Worm (Caenorhabditis elegans) whole organism, young adult: ENCODE results near the gene T24B8.7.

ENCODE experiments used
- B0035.1 ChIP-seq: sonication (generic microtip); optimal IDR thresholded peaks from 2 replicates; lab custom pipeline; 2016; ENCODE audit warnings: missing genetic modification characterization, mild to moderate bottlenecking, missing compliant biosample characterization, missing genotype, missing genetic modification reagents
- B0261.1 ChIP-seq: sonication (generic microtip); optimal IDR thresholded peaks from 2 replicates; lab custom pipeline; 2016; ENCODE audit warnings: mild to moderate bottlenecking, missing genetic modification characterization, moderate library complexity, missing compliant biosample characterization
- C06A6.2 ChIP-seq: fragments of 200-800 bp; sonication (Bioruptor generic); conservative IDR thresholded peaks from 2 replicates; pipeline ENCODE4 v1.3.6; 2022; ENCODE audit warnings: missing genetic modification characterization, missing compliant biosample characterization
- F22D6.2 ChIP-seq: sonication (generic microtip); optimal IDR thresholded peaks from 2 replicates; lab custom pipeline; 2016; ENCODE audit warnings: mild to moderate bottlenecking, missing genetic modification characterization, missing compliant biosample characterization
- F49E8.2 ChIP-seq: sonication (generic microtip); optimal IDR thresholded peaks from 3 replicates; lab custom pipeline; 2017; ENCODE audit warnings: missing genetic modification characterization, mild to moderate bottlenecking, missing compliant biosample characterization, antibody characterized with exemption, moderate library complexity; ENCODE audit not compliant: insufficient read depth
- F52B5.7 ChIP-seq: sonication (generic microtip); optimal IDR thresholded peaks from 2 replicates; lab custom pipeline; 2016; ENCODE audit warnings: mild to moderate bottlenecking, missing genetic modification characterization, missing compliant biosample characterization
- K11D2.4 ChIP-seq: fragments of 200-800 bp; sonication (Bioruptor generic); IDR thresholded peaks from 2 replicates; pipeline ENCODE4 v1.3.6; 2022; ENCODE audit warnings: missing genetic modification reagents, missing genetic modification characterization, missing compliant biosample characterization
- Y53F4B.3 ChIP-seq: fragments of 200-800 bp; sonication (Bioruptor generic); IDR thresholded peaks from 2 replicates; pipeline ENCODE4 v1.3.6; 2022; ENCODE audit warnings: missing genetic modification reagents, missing genetic modification characterization, missing compliant biosample characterization
- Y56A3A.18 ChIP-seq: fragments of 200-800 bp; sonication (Bioruptor generic); IDR thresholded peaks from 2 replicates; pipeline ENCODE4 v1.3.6; 2022; ENCODE audit warnings: missing genetic modification reagents, missing genetic modification characterization, missing compliant biosample characterization
- Y67H2A.10 ChIP-seq: fragments of 200-800 bp; sonication (Bioruptor generic); conservative IDR thresholded peaks from 2 replicates; pipeline ENCODE4 v1.3.6; 2022; ENCODE audit warnings: missing genetic modification reagents, missing genetic modification characterization, missing compliant biosample characterization
- Y95B8A.8 ChIP-seq: fragments of 200-800 bp; sonication (Bioruptor generic); IDR thresholded peaks from 2 replicates; pipeline ENCODE4 v1.3.6; 2022; ENCODE audit warnings: missing genetic modification reagents, missing genetic modification characterization, missing compliant biosample characterization
- ZK185.1 ChIP-seq: sonication (generic microtip); optimal IDR thresholded peaks from 2 replicates; lab custom pipeline; 2016; ENCODE audit warnings: mild to moderate bottlenecking, missing genetic modification characterization, missing compliant biosample characterization; ENCODE audit not compliant: poor library complexity, severe bottlenecking
- athp-1 ChIP-seq: sonication (generic microtip); optimal IDR thresholded peaks from 2 replicates; lab custom pipeline; 2017; ENCODE audit warnings: mild to moderate bottlenecking, missing genetic modification characterization, missing compliant biosample characterization
- attf-5 ChIP-seq: fragments of 200-800 bp; sonication (Bioruptor generic); optimal IDR thresholded peaks from 2 replicates; lab custom pipeline; 2018; ENCODE audit warnings: mild to moderate bottlenecking, missing genetic modification characterization, missing compliant biosample characterization
- attf-6 ChIP-seq: fragments of 200-800 bp; sonication (Bioruptor generic); IDR thresholded peaks from 2 replicates; pipeline ENCODE4 v1.3.6; 2022; ENCODE audit warnings: missing genetic modification reagents, missing genetic modification characterization, missing compliant biosample characterization
- bed-1 ChIP-seq: fragments of 200-800 bp; sonication (Bioruptor generic); IDR thresholded peaks from 2 replicates; pipeline ENCODE4 v1.3.6; 2022; ENCODE audit warnings: missing genetic modification reagents, missing genetic modification characterization, missing compliant biosample characterization
- cebp-2 ChIP-seq: fragments of 200-800 bp; sonication (Bioruptor generic); IDR thresholded peaks from 2 replicates; pipeline ENCODE4 v1.3.6; 2022; ENCODE audit warnings: missing genetic modification characterization, missing compliant biosample characterization
- ceh-100 ChIP-seq: fragments of 200-800 bp; sonication (Bioruptor generic); IDR thresholded peaks from 2 replicates; pipeline ENCODE4 v1.3.6; 2022; ENCODE audit warnings: missing genetic modification reagents, missing genetic modification characterization, missing compliant biosample characterization
- dpff-1 ChIP-seq: sonication (generic microtip); optimal IDR thresholded peaks from 2 replicates; lab custom pipeline; 2017; ENCODE audit warnings: mild to moderate bottlenecking, missing genetic modification characterization, missing compliant biosample characterization
- dpl-1 ChIP-seq: fragments of 150-350 bp; optimal IDR thresholded peaks from 2 replicates; lab custom pipeline; 2014; ENCODE audit warnings: missing biosample characterization, missing genetic modification reagents, missing genetic modification characterization
- ets-4 ChIP-seq: fragments of 200-800 bp; sonication (Bioruptor generic); optimal IDR thresholded peaks from 2 replicates; lab custom pipeline; 2018; ENCODE audit warnings: mild to moderate bottlenecking, missing genetic modification characterization, missing compliant biosample characterization
- gei-17 ChIP-seq: fragments of 200-800 bp; sonication (Bioruptor generic); optimal IDR thresholded peaks from 2 replicates; lab custom pipeline; 2018; ENCODE audit warnings: mild to moderate bottlenecking, missing genetic modification characterization, missing compliant biosample characterization
- hrde-1 ChIP-seq: sonication (generic microtip); optimal IDR thresholded peaks from 2 replicates; lab custom pipeline; 2016; ENCODE audit warnings: missing genetic modification characterization, mild to moderate bottlenecking, missing compliant biosample characterization, moderate library complexity, missing genotype, missing genetic modification reagents, borderline replicate concordance
- let-607 ChIP-seq, 2 experiments: fragments of 200-800 bp in 1 of 2; sonication (Bioruptor generic) in 1 of 2; sonication (generic microtip) in 1 of 2; optimal IDR thresholded peaks; 2 replicates each; lab custom pipeline; 2016 to 2018; ENCODE audit warnings: mild to moderate bottlenecking in 2 of 2, missing compliant biosample characterization in 2 of 2, missing genetic modification characterization in 2 of 2, moderate library complexity in 2 of 2, missing genotype in 1 of 2
- lin-40 ChIP-seq: sonication (generic microtip); optimal IDR thresholded peaks from 2 replicates; lab custom pipeline; 2016; ENCODE audit warnings: missing genetic modification characterization, mild to moderate bottlenecking, missing compliant biosample characterization, missing genotype, missing genetic modification reagents
- lin-54 ChIP-seq: fragments of 200-800 bp; sonication (Bioruptor generic); optimal IDR thresholded peaks from 2 replicates; lab custom pipeline; 2018; ENCODE audit warnings: mild to moderate bottlenecking, missing genetic modification characterization, missing compliant biosample characterization
- lsl-1 ChIP-seq: fragments of 200-800 bp; sonication (Bioruptor generic); optimal IDR thresholded peaks from 2 replicates; lab custom pipeline; 2018; ENCODE audit warnings: mild to moderate bottlenecking, missing genetic modification characterization, moderate library complexity, missing compliant biosample characterization
- madf-8 ChIP-seq: fragments of 200-800 bp; sonication (Bioruptor generic); conservative IDR thresholded peaks from 2 replicates; pipeline ENCODE4 v1.3.6; 2022; ENCODE audit warnings: missing genetic modification reagents, missing genetic modification characterization, missing compliant biosample characterization
- mcd-1 ChIP-seq: fragments of 200-800 bp; sonication (Bioruptor generic); IDR thresholded peaks from 2 replicates; pipeline ENCODE4 v1.3.6; 2022; ENCODE audit warnings: missing genetic modification reagents, missing genetic modification characterization, missing compliant biosample characterization
- mes-4 ChIP-seq: sonication (generic microtip); optimal IDR thresholded peaks from 2 replicates; lab custom pipeline; 2016; ENCODE audit warnings: missing genotype, missing genetic modification characterization, missing compliant biosample characterization
- nfya-1 ChIP-seq: sonication (generic microtip); optimal IDR thresholded peaks from 2 replicates; lab custom pipeline; 2017; ENCODE audit warnings: antibody characterized with exemption, missing compliant biosample characterization, missing genetic modification characterization, borderline replicate concordance; ENCODE audit not compliant: insufficient read depth
- nhr-120 ChIP-seq: fragments of 200-800 bp; sonication (Bioruptor generic); IDR thresholded peaks from 2 replicates; pipeline ENCODE4 v1.3.6; 2022; ENCODE audit warnings: missing genetic modification characterization, missing compliant biosample characterization
- nhr-90 ChIP-seq: sonication (generic microtip); optimal IDR thresholded peaks from 2 replicates; lab custom pipeline; 2016; ENCODE audit warnings: missing genotype, mild to moderate bottlenecking, missing genetic modification characterization, missing compliant biosample characterization
- pbrm-1 ChIP-seq: fragments of 200-800 bp; sonication (Bioruptor generic); IDR thresholded peaks from 2 replicates; pipeline ENCODE4 v1.3.6; 2022; ENCODE audit warnings: missing genetic modification reagents, missing genetic modification characterization, missing compliant biosample characterization
- rpc-1 ChIP-seq, 2 experiments: fragments of 150-350 bp in 1 of 2; sonication (generic microtip) in 1 of 2; optimal IDR thresholded peaks; 2 replicates each; lab custom pipeline; 2014 to 2018; ENCODE audit warnings: missing biosample characterization in 1 of 2, missing genetic modification characterization in 1 of 2, missing genetic modification reagents in 1 of 2, missing genotype in 1 of 2
- sdz-38 ChIP-seq: sonication (generic microtip); optimal IDR thresholded peaks from 2 replicates; lab custom pipeline; 2016; ENCODE audit warnings: missing genotype, missing genetic modification characterization, missing compliant biosample characterization
- sea-2 ChIP-seq: fragments of 200-800 bp; sonication (Bioruptor generic); IDR thresholded peaks from 2 replicates; pipeline ENCODE4 v1.3.6; 2022; ENCODE audit warnings: missing genetic modification characterization, missing compliant biosample characterization
- snpc-1.3 ChIP-seq: sonication (generic microtip); optimal IDR thresholded peaks from 2 replicates; lab custom pipeline; 2017; ENCODE audit warnings: missing genetic modification characterization, mild to moderate bottlenecking, missing compliant biosample characterization, antibody characterized with exemption, moderate library complexity, missing genotype, missing genetic modification reagents; ENCODE audit not compliant: insufficient read depth
- snpc-3.4 ChIP-seq: sonication (generic microtip); optimal IDR thresholded peaks from 2 replicates; lab custom pipeline; 2017; ENCODE audit warnings: missing genetic modification characterization, mild to moderate bottlenecking, missing compliant biosample characterization, antibody characterized with exemption, moderate library complexity, missing genotype, missing genetic modification reagents
- tbx-9 ChIP-seq: sonication (generic microtip); optimal IDR thresholded peaks from 2 replicates; lab custom pipeline; 2016; ENCODE audit warnings: borderline replicate concordance, missing genetic modification characterization, inconsistent platforms, missing compliant biosample characterization
- tlf-1 ChIP-seq: fragments of 200-800 bp; sonication (Bioruptor generic); optimal IDR thresholded peaks from 2 replicates; lab custom pipeline; 2018; ENCODE audit warnings: mild to moderate bottlenecking, missing genetic modification characterization, missing compliant biosample characterization
- unc-130 ChIP-seq: sonication (generic microtip); optimal IDR thresholded peaks from 2 replicates; lab custom pipeline; 2016; ENCODE audit warnings: missing genetic modification reagents, missing genetic modification characterization, missing compliant biosample characterization
- zfh-2 ChIP-seq: fragments of 200-800 bp; sonication (Bioruptor generic); conservative IDR thresholded peaks from 2 replicates; pipeline ENCODE4 v1.3.6; 2022; ENCODE audit warnings: missing genetic modification reagents, missing genetic modification characterization, missing compliant biosample characterization
- ztf-18 ChIP-seq: sonication (generic microtip); optimal IDR thresholded peaks from 2 replicates; lab custom pipeline; 2016; ENCODE audit warnings: missing genotype, mild to moderate bottlenecking, missing genetic modification characterization, missing compliant biosample characterization
- ztf-28 ChIP-seq: fragments of 200-800 bp; sonication (Bioruptor generic); IDR thresholded peaks from 2 replicates; pipeline ENCODE4 v1.3.6; 2022; ENCODE audit warnings: missing genetic modification reagents, missing genetic modification characterization, missing compliant biosample characterization
- ztf-6 ChIP-seq: fragments of 200-800 bp; sonication (Bioruptor generic); IDR thresholded peaks from 2 replicates; pipeline ENCODE4 v1.3.6; 2022; ENCODE audit warnings: missing genetic modification reagents, missing genetic modification characterization, missing compliant biosample characterization

T24B8.7 gene

ce11 chrII:9057035-9057668 is 3.7 kb upstream of the T24B8.7 start, which contains the start of gene rpl-32 (continued):
- TF ChIP-seq mes-4 (tag; lab: Kevin White, UChicago) (no peak), mcd-1 (GFP tag; lab: Robert Waterston, UW) (peak; percentile 95), nhr-90 (tag; lab: Kevin White, UChicago) (no peak), tbx-9 (no peak), ztf-6 (GFP tag; lab: Robert Waterston, UW) (no peak), snpc-3.4 (tag; lab: Kevin White, UChicago) (no peak), nhr-120 (GFP tag; lab: Robert Waterston, UW) (no peak), gei-17 (GFP tag; lab: Kevin White, UChicago) (no peak), zfh-2 (GFP tag; lab: Robert Waterston, UW) (no peak), lin-54 (GFP tag; lab: Kevin White, UChicago) (peak; percentile 71), Y67H2A.10 (GFP tag; lab: Robert Waterston, UW) (no peak), unc-130 (GFP tag; lab: Kevin White, UChicago) (peak; percentile 7), C06A6.2 (GFP tag; lab: Robert Waterston, UW) (no peak), pbrm-1 (GFP tag; lab: Robert Waterston, UW) (peak; percentile 66), attf-5 (GFP tag; lab: Kevin White, UChicago) (peak; percentile 91), K11D2.4 (GFP tag; lab: Robert Waterston, UW) (no peak; the same call in 1 of the 2 replicates), Y56A3A.18 (GFP tag; lab: Robert Waterston, UW) (no peak), F22D6.2 (tag; lab: Kevin White, UChicago) (no peak), dpl-1 (GFP tag; lab: Kevin White, UChicago) (peak; percentile 9), ztf-18 (no peak), tlf-1 (peak; percentile 45), B0261.1 (tag; lab: Kevin White, UChicago) (no peak), ets-4 (GFP tag; lab: Kevin White, UChicago) (no peak), attf-6 (GFP tag; lab: Robert Waterston, UW) (no peak), sea-2 (no peak), Y53F4B.3 (GFP tag; lab: Robert Waterston, UW) (no peak), ceh-100 (GFP tag; lab: Robert Waterston, UW) (no peak), F49E8.2 (peak; percentile 39), ZK185.1 (tag; lab: Kevin White, UChicago) (peak; percentile 26), dpff-1 (no peak), sdz-38 (tag; lab: Kevin White, UChicago) (no peak), lin-40 (tag; lab: Kevin White, UChicago) (peak; percentile 61), snpc-1.3 (tag; lab: Kevin White, UChicago) (peak; percentile 71), lsl-1 (GFP tag; lab: Kevin White, UChicago) (peak; percentile 48), ztf-28 (GFP tag; lab: Robert Waterston, UW) (no peak), bed-1 (GFP tag; lab: Robert Waterston, UW) (no peak), cebp-2 (GFP tag; lab: Robert Waterston, UW) (no peak), rpc-1 (optimal IDR thresholded peaks at IDR 0.05; lab: Kevin White, UChicago) (no peak), rpc-1 (tag; optimal IDR thresholded peaks at IDR 0.05; lab: Kevin White, UChicago) (no peak), F52B5.7 (tag; lab: Kevin White, UChicago) (no peak), hrde-1 (tag; lab: Kevin White, UChicago) (no peak), Y95B8A.8 (GFP tag; lab: Robert Waterston, UW) (no peak), nfya-1 (tag; lab: Kevin White, UChicago) (no peak), B0035.1 (tag; lab: Kevin White, UChicago) (no peak), madf-8 (GFP tag; lab: Robert Waterston, UW) (no peak), let-607 (tag; optimal IDR thresholded peaks at IDR 0.05; lab: Kevin White, UChicago) (peak in 1 of 2 experiments; percentile 54), athp-1 (no peak)
